Worm (Caenorhabditis elegans): ENCODE data around the gene rnf-5.

DNA sequence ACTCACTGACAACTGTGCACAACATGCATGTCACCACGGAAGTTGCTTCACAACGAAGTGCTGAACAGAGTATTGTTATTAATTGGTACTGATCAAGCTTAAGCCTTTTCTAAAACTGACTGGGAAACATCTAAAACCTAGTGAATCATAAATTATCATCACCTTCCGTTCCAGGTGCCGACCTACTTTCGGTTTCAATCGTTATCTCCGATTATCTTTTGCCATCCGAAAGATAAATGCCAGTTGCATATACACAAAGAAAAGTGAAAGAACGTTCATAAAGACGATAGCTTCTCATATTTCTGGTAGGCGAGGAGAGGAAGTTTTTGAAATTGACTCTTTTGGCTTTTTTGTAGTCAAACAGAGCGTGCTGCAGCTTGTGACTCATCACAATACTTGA is 23.0 kb upstream of the rnf-5 start:
- TF ChIP-seq php-3 (GFP tag; IDR thresholded peaks at IDR 0.05) (no peak), lin-15B (tag; optimal IDR thresholded peaks at IDR 0.05) (no peak), ama-1 (optimal IDR thresholded peaks at IDR 0.05) (no peak), nhr-11 (tag; optimal IDR thresholded peaks at IDR 0.05) (no peak), egl-27 (tag; optimal IDR thresholded peaks at IDR 0.05) (no peak), nhr-76 (tag; optimal IDR thresholded peaks at IDR 0.05) (no peak), unc-62 (GFP tag; optimal IDR thresholded peaks at IDR 0.05 in 1 of 2) (no peak), unc-62 (tag; optimal IDR thresholded peaks at IDR 0.05) (no peak), madf-5 (GFP tag; IDR thresholded peaks at IDR 0.05) (no peak), nhr-237 (tag; optimal IDR thresholded peaks at IDR 0.05) (no peak), sdz-12 (GFP tag; optimal IDR thresholded peaks at IDR 0.05) (no peak)

All from whole organism, L4 larva.